Worm (Caenorhabditis elegans): ENCODE measurements around the gene slc-25A10.

The slc-25A10 gene

ce11 chrX:6682683-6683082 lies 42.8 kb downstream of the slc-25A10 start, which contains the start of gene F38B6.8:
F38B6.8 (minus strand) TSS chrX:6682783.
- TF ChIP-seq pes-1 (GFP tag; IDR thresholded peaks at IDR 0.05) (no peak), ceh-13 (GFP tag; optimal IDR thresholded peaks at IDR 0.05) (no peak), ceh-36 (tag; optimal IDR thresholded peaks at IDR 0.05) (no peak), hmg-4 (GFP tag; optimal IDR thresholded peaks at IDR 0.05) (no peak), tra-4 (tag; optimal IDR thresholded peaks at IDR 0.05) (no peak), tbx-11 (GFP tag; IDR thresholded peaks at IDR 0.05) (no peak), hnd-1 (tag; optimal IDR thresholded peaks at IDR 0.05) (no peak), sea-1 (GFP tag; conservative IDR thresholded peaks at IDR 0.05) (no peak), flt-1 (GFP tag; IDR thresholded peaks at IDR 0.05) (no peak), F13C5.2 (tag; optimal IDR thresholded peaks at IDR 0.05) (no peak), B0310.2 (tag; optimal IDR thresholded peaks at IDR 0.05) (no peak), hmbx-1 (tag; optimal IDR thresholded peaks at IDR 0.05) (no peak), ets-7 (tag; optimal IDR thresholded peaks at IDR 0.05) (no peak), tbx-37 (GFP tag; conservative IDR thresholded peaks at IDR 0.05) (no peak)

- TF ChIP-seq sea-1 (GFP tag; conservative IDR thresholded peaks at IDR 0.05) (no peak), hnd-1 (tag; optimal IDR thresholded peaks at IDR 0.05) (no peak), flt-1 (GFP tag; IDR thresholded peaks at IDR 0.05) (no peak), aly-1 (tag; optimal IDR thresholded peaks at IDR 0.05) (no peak), B0310.2 (tag; optimal IDR thresholded peaks at IDR 0.05) (no peak), ceh-36 (tag; optimal IDR thresholded peaks at IDR 0.05) (no peak), tbx-37 (GFP tag; conservative IDR thresholded peaks at IDR 0.05) (no peak), F13C5.2 (tag; optimal IDR thresholded peaks at IDR 0.05) (no peak), tra-4 (tag; optimal IDR thresholded peaks at IDR 0.05) (no peak), scrt-1 (GFP tag; IDR thresholded peaks at IDR 0.05) (no peak), hmg-4 (GFP tag; optimal IDR thresholded peaks at IDR 0.05) (no peak), ets-7 (tag; optimal IDR thresholded peaks at IDR 0.05) (no peak), tbx-11 (GFP tag; IDR thresholded peaks at IDR 0.05) (no peak), ama-1 (optimal IDR thresholded peaks at IDR 0.05) (no peak), hmbx-1 (tag; optimal IDR thresholded peaks at IDR 0.05) (no peak), ceh-13 (GFP tag; optimal IDR thresholded peaks at IDR 0.05) (no peak), pes-1 (GFP tag; IDR thresholded peaks at IDR 0.05) (no peak)
Measured at ce11 chrX:6674333-6674919, 51.0 kb downstream of the slc-25A10 start, which contains the start of gene F38B6.4. F38B6.4 (plus strand) TSS chrX:6674869.

All from whole organism, early embryonic.